Worm (Caenorhabditis elegans) whole organism, L4 larva: ENCODE data around the gene srw-112.
A peak's percentile ranks its signal among the peaks of the same experiment; 100 is the strongest.

Experiments
- F10B5.3 ChIP-seq: sonication (generic microtip); optimal IDR thresholded peaks from 2 replicates; lab custom pipeline; 2016; ENCODE audit warnings: mild to moderate bottlenecking, missing genetic modification characterization, missing compliant biosample characterization
- F49E8.2 ChIP-seq: sonication (generic microtip); optimal IDR thresholded peaks from 2 replicates; lab custom pipeline; 2016; ENCODE audit warnings: missing compliant biosample characterization, mild to moderate bottlenecking, missing genetic modification characterization, borderline replicate concordance
- T20F7.1 ChIP-seq: fragments of 200-800 bp; sonication (Bioruptor generic); optimal IDR thresholded peaks from 2 replicates; lab custom pipeline; 2018; ENCODE audit warnings: mild to moderate bottlenecking, missing genetic modification characterization, missing compliant biosample characterization
- Y48G9A.11 ChIP-seq: fragments of 200-800 bp; sonication (Bioruptor generic); IDR thresholded peaks from 2 replicates; pipeline ENCODE4 v1.3.6; 2022; ENCODE audit warnings: missing genetic modification reagents, missing genetic modification characterization, missing compliant biosample characterization
- Y5F2A.4 ChIP-seq: fragments of 200-800 bp; sonication (Bioruptor generic); optimal IDR thresholded peaks from 2 replicates; lab custom pipeline; 2018; ENCODE audit warnings: mild to moderate bottlenecking, missing genetic modification characterization, missing compliant biosample characterization
- Y75B8A.6 ChIP-seq: fragments of 200-800 bp; sonication (Bioruptor generic); IDR thresholded peaks from 2 replicates; pipeline ENCODE4 v1.3.6; 2022; ENCODE audit warnings: missing genetic modification reagents, missing genetic modification characterization, missing compliant biosample characterization
- ZK546.5 ChIP-seq, 2 experiments: sonication (generic microtip); optimal IDR thresholded peaks; 2 replicates each; lab custom pipeline; 2017; ENCODE audit warnings: missing biosample characterization in 2 of 2, missing genetic modification characterization in 2 of 2
- aha-1 ChIP-seq: fragments of 150-350 bp; peaks from one replicate; lab custom pipeline; 2014; ENCODE audit warnings: missing biosample characterization, missing genetic modification characterization
- aly-2 ChIP-seq: sonication (generic microtip); optimal IDR thresholded peaks from 2 replicates; lab custom pipeline; 2018; ENCODE audit warnings: missing biosample characterization, missing genetic modification characterization
- attf-4 ChIP-seq: sonication (generic microtip); optimal IDR thresholded peaks from 3 replicates; lab custom pipeline; 2017; ENCODE audit warnings: missing biosample characterization, missing genetic modification characterization
- ceh-28 ChIP-seq: fragments of 150-350 bp; optimal IDR thresholded peaks from 2 replicates; lab custom pipeline; 2014; ENCODE audit warnings: missing biosample characterization, missing genetic modification reagents, missing genetic modification characterization
- ceh-82 ChIP-seq: sonication (generic microtip); optimal IDR thresholded peaks from 2 replicates; lab custom pipeline; 2017; ENCODE audit warnings: missing biosample characterization, missing genetic modification characterization
- ces-1 ChIP-seq: fragments of 150-350 bp; sonication (generic microtip); optimal IDR thresholded peaks from 4 replicates; lab custom pipeline; 2014; ENCODE audit warnings: missing biosample characterization, missing genetic modification reagents, missing genetic modification characterization
- cey-2 ChIP-seq: sonication (generic microtip); optimal IDR thresholded peaks from 3 replicates; lab custom pipeline; 2017; ENCODE audit warnings: missing genetic modification characterization, mild to moderate bottlenecking, missing compliant biosample characterization, antibody characterized with exemption, borderline replicate concordance; ENCODE audit not compliant: insufficient read depth
- ctbp-1 ChIP-seq: fragments of 200-800 bp; sonication (Bioruptor generic); IDR thresholded peaks from 2 replicates; pipeline ENCODE4 v1.3.6; 2022; ENCODE audit warnings: missing genetic modification reagents, missing genetic modification characterization, missing compliant biosample characterization
- daf-8 ChIP-seq: fragments of 200-800 bp; sonication (Bioruptor generic); IDR thresholded peaks from 2 replicates; pipeline ENCODE4 v1.3.6; 2022; ENCODE audit warnings: missing genetic modification characterization, missing compliant biosample characterization
- duxl-1 ChIP-seq: sonication (generic microtip); optimal IDR thresholded peaks from 2 replicates; lab custom pipeline; 2016; ENCODE audit warnings: mild to moderate bottlenecking, missing genetic modification characterization, moderate library complexity, missing compliant biosample characterization; ENCODE audit not compliant: poor library complexity
- egl-27 ChIP-seq: sonication (generic microtip); optimal IDR thresholded peaks from 3 replicates; lab custom pipeline; 2017; ENCODE audit warnings: missing biosample characterization, missing genetic modification reagents, missing genetic modification characterization
- lim-7 ChIP-seq: fragments of 200-800 bp; sonication (Bioruptor generic); IDR thresholded peaks from 2 replicates; pipeline ENCODE4 v1.3.6; 2022; ENCODE audit warnings: missing genetic modification characterization, missing compliant biosample characterization
- lin-39 ChIP-seq: fragments of 150-350 bp; optimal IDR thresholded peaks from 2 replicates; lab custom pipeline; 2014; ENCODE audit warnings: missing biosample characterization, missing genetic modification reagents, missing genetic modification characterization
- mdt-29 ChIP-seq: fragments of 200-800 bp; sonication (Bioruptor generic); IDR thresholded peaks from 2 replicates; pipeline ENCODE4 v1.3.6; 2022; ENCODE audit warnings: missing genetic modification reagents, missing genetic modification characterization, missing compliant biosample characterization
- mes-2 ChIP-seq: sonication (generic microtip); optimal IDR thresholded peaks from 2 replicates; lab custom pipeline; 2016; ENCODE audit warnings: missing genotype, mild to moderate bottlenecking, missing genetic modification characterization, missing compliant biosample characterization; ENCODE audit not compliant: poor library complexity, severe bottlenecking
- mxl-2 ChIP-seq: fragments of 200-800 bp; sonication (Bioruptor generic); conservative IDR thresholded peaks from 2 replicates; pipeline ENCODE4 v1.3.6; 2022; ENCODE audit warnings: missing genetic modification reagents, missing genetic modification characterization, missing compliant biosample characterization
- nhr-11 ChIP-seq: fragments of 150-350 bp; optimal IDR thresholded peaks from 2 replicates; lab custom pipeline; 2014; ENCODE audit warnings: missing biosample characterization, missing genetic modification characterization
- nhr-111 ChIP-seq: fragments of 200-800 bp; sonication (Bioruptor generic); optimal IDR thresholded peaks from 2 replicates; lab custom pipeline; 2018; ENCODE audit warnings: mild to moderate bottlenecking, missing genetic modification characterization, missing compliant biosample characterization
- nhr-237 ChIP-seq: sonication (generic microtip); optimal IDR thresholded peaks from 2 replicates; lab custom pipeline; 2017; ENCODE audit warnings: missing biosample characterization, missing genetic modification characterization
- nhr-25 ChIP-seq: sonication (generic microtip); optimal IDR thresholded peaks from 2 replicates; lab custom pipeline; 2017; ENCODE audit warnings: missing genetic modification characterization, mild to moderate bottlenecking, missing compliant biosample characterization, antibody characterized with exemption, moderate library complexity, borderline replicate concordance; ENCODE audit not compliant: insufficient read depth
- nhr-48 ChIP-seq: sonication (generic microtip); optimal IDR thresholded peaks from 2 replicates; lab custom pipeline; 2016; ENCODE audit warnings: mild to moderate bottlenecking, missing genetic modification characterization, missing compliant biosample characterization
- pha-4 ChIP-seq, 2 experiments: fragments of 150-350 bp in 1 of 2; fragments of 200-800 bp in 1 of 2; sonication (Bioruptor generic) in 1 of 2; IDR thresholded peaks in 1 of 2; optimal IDR thresholded peaks in 1 of 2; 2 replicates each; pipeline versions ENCODE4 v1.3.6 to Lab custom; 2014 to 2022; ENCODE audit warnings: missing genetic modification characterization in 2 of 2, missing genetic modification reagents in 2 of 2, missing biosample characterization in 1 of 2, missing compliant biosample characterization in 1 of 2
- set-16 ChIP-seq: fragments of 200-800 bp; sonication (Bioruptor generic); IDR thresholded peaks from 2 replicates; pipeline ENCODE4 v1.3.6; 2022; ENCODE audit warnings: missing genetic modification reagents, missing genetic modification characterization, missing compliant biosample characterization
- snpc-1.2 ChIP-seq: fragments of 200-800 bp; sonication (Bioruptor generic); IDR thresholded peaks from 2 replicates; pipeline ENCODE4 v1.3.6; 2022; ENCODE audit warnings: missing genetic modification reagents, missing genetic modification characterization, missing compliant biosample characterization
- snpc-4 ChIP-seq: fragments of 150-350 bp; optimal IDR thresholded peaks from 2 replicates; lab custom pipeline; 2014; ENCODE audit warnings: missing biosample characterization, missing genetic modification characterization
- spr-1 ChIP-seq: sonication (generic microtip); optimal IDR thresholded peaks from 2 replicates; lab custom pipeline; 2016; ENCODE audit warnings: mild to moderate bottlenecking, missing genetic modification characterization, missing compliant biosample characterization
- spr-3 ChIP-seq: fragments of 200-800 bp; sonication (Bioruptor generic); optimal IDR thresholded peaks from 2 replicates; lab custom pipeline; 2018; ENCODE audit warnings: mild to moderate bottlenecking, missing genetic modification characterization, missing compliant biosample characterization
- tag-97 ChIP-seq: fragments of 200-800 bp; sonication (Bioruptor generic); IDR thresholded peaks from 2 replicates; pipeline ENCODE4 v1.3.6; 2022; ENCODE audit warnings: missing genetic modification characterization, missing compliant biosample characterization
- unc-39 ChIP-seq: sonication (generic microtip); optimal IDR thresholded peaks from 2 replicates; lab custom pipeline; 2017; ENCODE audit warnings: missing biosample characterization, missing genetic modification characterization
- unc-62 ChIP-seq, 3 experiments: fragments of 150-350 bp in 1 of 3; sonication (generic microtip); optimal IDR thresholded peaks in 2 of 3; peaks in 1 of 3; 1 replicate in 1 of 3; 2 replicates in 2 of 3; lab custom pipeline; 2014 to 2017; ENCODE audit warnings: missing biosample characterization in 3 of 3, missing genetic modification characterization in 3 of 3, missing genetic modification reagents in 3 of 3, missing genotype in 1 of 3
- vab-7 ChIP-seq: fragments of 200-800 bp; sonication (Bioruptor generic); IDR thresholded peaks from 2 replicates; pipeline ENCODE4 v1.3.6; 2022; ENCODE audit warnings: missing genetic modification reagents, missing genetic modification characterization, missing compliant biosample characterization
- zag-1 ChIP-seq: fragments of 150-350 bp; optimal IDR thresholded peaks from 2 replicates; lab custom pipeline; 2014; ENCODE audit warnings: missing biosample characterization, missing genetic modification characterization
- zfp-3 ChIP-seq: fragments of 200-800 bp; sonication (Bioruptor generic); conservative IDR thresholded peaks from 2 replicates; pipeline ENCODE4 v1.3.6; 2022; ENCODE audit warnings: missing genetic modification reagents, missing genetic modification characterization, missing compliant biosample characterization
- ztf-11 ChIP-seq: fragments of 150-350 bp; optimal IDR thresholded peaks from 2 replicates; lab custom pipeline; 2014; ENCODE audit warnings: missing biosample characterization, missing genetic modification characterization

The srw-112 gene

DNA sequence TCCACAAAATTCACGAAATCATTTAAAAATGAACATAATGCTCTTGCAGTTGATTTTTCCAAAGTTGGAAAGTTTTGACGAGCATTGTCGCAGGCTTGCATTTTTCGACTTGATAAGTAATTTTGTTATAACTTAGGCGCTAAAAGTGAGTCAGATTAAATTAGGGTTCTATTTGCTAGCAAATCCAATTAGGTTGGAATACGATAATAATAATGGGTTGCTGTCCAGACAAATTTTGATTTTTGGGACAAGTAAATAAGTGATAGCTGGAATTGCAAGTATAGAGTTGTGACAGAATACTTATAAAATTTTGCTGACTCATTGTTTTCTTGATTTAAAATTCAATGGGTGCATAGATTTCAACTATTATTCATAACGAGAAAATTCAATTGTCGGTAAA is at the start of gene srw-112:
srw-112 (minus strand) TSS at position 101 of the 400 bp plus-strand sequence.
- peak; percentile 19 for TF ChIP-seq aha-1 (tag; lab: Kevin White, UChicago)
- TF ChIP-seq nhr-11 = no peak

DNA sequence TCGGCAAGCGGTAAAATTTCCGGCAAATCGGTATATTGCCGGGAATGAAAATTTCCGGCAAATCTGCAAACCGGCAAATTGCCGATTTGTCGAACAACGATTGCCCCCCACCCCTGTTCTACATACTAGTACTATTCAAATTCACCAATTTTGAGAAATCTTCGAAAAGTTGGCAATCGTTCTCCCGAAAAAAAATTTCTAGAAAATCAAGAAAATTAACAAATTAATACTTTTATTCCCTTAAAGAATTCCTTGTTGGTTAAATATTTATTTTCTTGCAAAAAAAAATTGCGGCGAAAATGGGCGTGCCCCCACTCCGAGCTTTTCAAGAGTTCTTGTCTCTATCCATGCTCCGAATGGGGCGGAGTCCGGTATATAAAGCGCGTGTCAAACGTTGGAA is 48.4 kb upstream of the srw-112 start, which contains the start of gene C50H11.8:
C50H11.8 (plus strand) TSS at position 301 of the 400 bp plus-strand sequence.
- no peak for TF ChIP-seq T20F7.1 (GFP tag; lab: Kevin White, UChicago)
- TF ChIP-seq ceh-28 (tag; lab: Kevin White, UChicago) = no peak
- no peak for TF ChIP-seq nhr-111 (GFP tag; lab: Kevin White, UChicago)
- TF ChIP-seq cey-2 = no peak
- TF ChIP-seq mdt-29 = no peak

DNA sequence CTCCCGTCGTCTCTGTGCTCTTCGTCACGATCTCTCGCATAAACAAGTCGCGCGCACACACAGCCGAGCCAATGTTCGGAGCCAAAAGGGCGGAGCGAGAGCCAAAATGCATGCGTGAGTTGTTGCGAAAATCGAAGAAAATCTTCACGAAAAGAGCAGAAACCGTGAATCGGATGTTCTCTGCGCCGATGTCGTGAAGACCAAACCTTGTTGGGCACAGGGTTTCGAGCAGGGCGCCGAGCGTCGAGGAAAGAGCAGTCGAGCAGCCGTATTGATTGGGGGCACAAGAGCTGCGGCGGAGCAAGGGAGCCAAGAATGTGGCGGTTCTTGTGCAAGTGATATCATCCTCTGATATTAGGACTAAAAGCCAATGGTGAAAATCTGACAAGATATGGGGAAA is 40.5 kb upstream of the srw-112 start:
- TF ChIP-seq set-16 (peak; percentile 72), aha-1 (tag; lab: Kevin White, UChicago) (peak; percentile 83), ctbp-1 (GFP tag; lab: Robert Waterston, UW) (no peak), ztf-11 (tag; lab: Kevin White, UChicago) (no peak)

- TF ChIP-seq snpc-4 (tag; lab: Kevin White, UChicago) (no peak), lin-39 (tag; lab: Kevin White, UChicago) (no peak), snpc-1.2 (GFP tag; lab: Robert Waterston, UW) (no peak)
These were observed 39.0 kb upstream of the srw-112 start, which contains the start of gene F59D6.1 for ce11 chrV:3044837-3045236. Gene F59D6.1 (plus strand): TSS chrV:3045137.

DNA sequence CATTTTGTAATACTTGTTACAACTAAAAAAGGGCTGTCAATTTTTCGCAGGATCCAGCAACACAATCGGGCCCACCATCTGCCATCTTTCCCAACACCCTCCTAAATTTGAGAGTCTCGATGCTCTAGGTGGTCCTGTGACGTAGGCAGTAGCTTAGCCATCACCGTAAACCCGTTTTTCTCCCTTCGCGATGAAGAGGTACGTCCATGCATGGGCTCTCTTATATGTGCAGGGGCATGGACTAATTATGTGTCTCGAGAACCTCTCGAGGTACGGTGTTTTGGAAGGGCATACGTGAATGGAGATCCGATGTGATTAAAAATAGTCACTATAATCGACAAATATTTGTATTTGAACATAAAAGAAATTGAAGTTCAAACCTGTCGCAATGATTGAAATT is 35.1 kb upstream of the srw-112 start:
- TF ChIP-seq nhr-25 (tag; lab: Kevin White, UChicago) (no peak), tag-97 (no peak), aly-2 (tag; lab: Kevin White, UChicago) (no peak), zfp-3 (GFP tag; lab: Robert Waterston, UW) (no peak), ceh-82 (no peak), attf-4 (tag; lab: Kevin White, UChicago) (no peak), unc-62 (GFP tag; optimal IDR thresholded peaks at IDR 0.05 in 1 of 2; lab: Kevin White, UChicago) (no peak), unc-62 (tag; optimal IDR thresholded peaks at IDR 0.05; lab: Kevin White, UChicago) (no peak), Y5F2A.4 (GFP tag; lab: Kevin White, UChicago) (no peak), ces-1 (no peak), ceh-28 (tag; lab: Kevin White, UChicago) (no peak), nhr-237 (tag; lab: Kevin White, UChicago) (no peak), spr-1 (tag; lab: Kevin White, UChicago) (no peak), F10B5.3 (tag; lab: Kevin White, UChicago) (no peak), F49E8.2 (tag; lab: Kevin White, UChicago) (no peak), snpc-4 (tag; lab: Kevin White, UChicago) (no peak), Y75B8A.6 (no peak), egl-27 (tag; lab: Kevin White, UChicago) (no peak), vab-7 (GFP tag; lab: Robert Waterston, UW) (no peak)

ce11 chrV:3039282-3039681 is 33.4 kb upstream of the srw-112 start, which contains the start of gene chpf-2:
Gene chpf-2 (minus strand): TSS chrV:3039382.
- no peak for TF ChIP-seq pha-4 (GFP tag; IDR thresholded peaks at IDR 0.05; lab: Robert Waterston, UW)
- TF ChIP-seq pha-4 (tag; optimal IDR thresholded peaks at IDR 0.05; lab: Kevin White, UChicago) = no peak
- no peak for TF ChIP-seq mxl-2 (GFP tag; lab: Robert Waterston, UW)
- TF ChIP-seq nhr-48 (tag; lab: Kevin White, UChicago) = no peak
- no peak for TF ChIP-seq zag-1 (tag; lab: Kevin White, UChicago)
- no peak for TF ChIP-seq ZK546.5 (tag; optimal IDR thresholded peaks at IDR 0.05; lab: Kevin White, UChicago)
- no peak for TF ChIP-seq nhr-237 (tag; lab: Kevin White, UChicago)
- no peak for TF ChIP-seq mes-2 (tag; lab: Kevin White, UChicago)
- TF ChIP-seq tag-97 = no peak
- no peak for TF ChIP-seq Y5F2A.4 (GFP tag; lab: Kevin White, UChicago)
- no peak for TF ChIP-seq daf-8
- no peak for TF ChIP-seq duxl-1 (tag; lab: Kevin White, UChicago)
- TF ChIP-seq unc-39 (tag; lab: Kevin White, UChicago) = no peak
- TF ChIP-seq spr-3 (GFP tag; lab: Kevin White, UChicago) = no peak
- TF ChIP-seq Y48G9A.11 (GFP tag; lab: Robert Waterston, UW) = no peak
- no peak for TF ChIP-seq lim-7 (GFP tag; lab: Robert Waterston, UW)
- no peak for TF ChIP-seq aly-2 (tag; lab: Kevin White, UChicago)
